Worm (Caenorhabditis elegans): Measurements from ENCODE around the gene dhhc-9.

- TF ChIP-seq pag-3 (tag; optimal IDR thresholded peaks at IDR 0.05; ENCODE audit: borderline replicate concordance, insufficient read depth), result no peak
- no peak for TF ChIP-seq unc-62 (GFP tag; optimal IDR thresholded peaks at IDR 0.05)
- TF ChIP-seq skn-1 (tag; optimal IDR thresholded peaks at IDR 0.05), result no peak
- no peak for TF ChIP-seq dpl-1 (GFP tag; optimal IDR thresholded peaks at IDR 0.05)
- no peak for TF ChIP-seq tbx-2 (tag; optimal IDR thresholded peaks at IDR 0.05)
Measured at ce11 chrX:2372134-2372533, 29.7 kb downstream of the dhhc-9 start.
